In the genomic region with DNA sequence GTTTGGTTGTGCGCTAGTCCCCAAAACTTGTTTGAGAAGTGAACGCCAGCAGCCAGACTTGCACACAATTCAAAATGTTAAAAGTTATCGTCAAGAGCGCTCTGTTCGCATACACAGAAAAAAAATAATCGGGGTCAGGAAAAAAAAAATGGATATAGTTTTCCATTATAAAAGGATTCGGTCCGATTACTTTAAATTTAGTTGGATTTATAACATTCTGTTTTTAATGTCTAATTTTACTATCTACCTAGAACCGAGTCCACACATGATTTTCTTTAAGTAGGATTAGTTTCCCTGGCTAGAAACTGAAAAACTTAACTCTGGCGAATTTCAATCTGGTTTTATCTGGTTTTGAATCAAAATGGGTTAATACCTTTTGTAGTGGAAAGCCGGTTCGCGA, we compare ENCODE assay signal across 4 fruit fly cellular contexts.
TF ChIP-seq lines count a peak whose summit lies in the region.

No protein-coding gene starts in this region.

- TF ChIP-seq CTCF in whole organism, embryonic (GFP tag; optimal IDR thresholded peaks at IDR 0.05; lab: Kevin White, UChicago) = no peak

TF ChIP-seq in whole organism, embryonic, 481 proteins besides CTCF, POLR2A, EP300 and RAD21 (continues in another document):
- peak; percentile 41 for TF ChIP-seq CG7839 (tag; optimal IDR thresholded peaks at IDR 0.05; lab: Kevin White, UChicago)
- peak; percentile 18 for TF ChIP-seq CG13624 (GFP tag; optimal IDR thresholded peaks at IDR 0.05; lab: Kevin White, UChicago)
- no peak for TF ChIP-seq esg (GFP tag; conservative IDR thresholded peaks at IDR 0.05; lab: Robert Waterston, UW)
- TF ChIP-seq PHDP (tag; optimal IDR thresholded peaks at IDR 0.05; lab: Kevin White, UChicago) = no peak
- TF ChIP-seq CHES-1-like (GFP tag; optimal IDR thresholded peaks at IDR 0.05; lab: Kevin White, UChicago) = no peak
- no peak for TF ChIP-seq sug (tag; optimal IDR thresholded peaks at IDR 0.05; lab: Kevin White, UChicago)
- TF ChIP-seq nom (GFP tag; optimal IDR thresholded peaks at IDR 0.05; lab: Kevin White, UChicago) = peak; percentile 76
- TF ChIP-seq run (tag; optimal IDR thresholded peaks at IDR 0.05; lab: Kevin White, UChicago) = no peak
- TF ChIP-seq H15 (GFP tag; IDR thresholded peaks at IDR 0.05; lab: Robert Waterston, UW) = no peak
- no peak for TF ChIP-seq Poxn (GFP tag; IDR thresholded peaks at IDR 0.05; lab: Robert Waterston, UW)
- peak; percentile 91 for TF ChIP-seq Drgx (GFP tag; IDR thresholded peaks at IDR 0.05; lab: Robert Waterston, UW)
- no peak for TF ChIP-seq gro (GFP tag; optimal IDR thresholded peaks at IDR 0.05; lab: Kevin White, UChicago)
- TF ChIP-seq CG12942 (GFP tag; optimal IDR thresholded peaks at IDR 0.05; lab: Kevin White, UChicago) = no peak
- peak; percentile 29 for TF ChIP-seq CG30403 (GFP tag; optimal IDR thresholded peaks at IDR 0.05; lab: Kevin White, UChicago)
- TF ChIP-seq MESR4 (GFP tag; optimal IDR thresholded peaks at IDR 0.05; lab: Kevin White, UChicago) = no peak
- no peak for TF ChIP-seq h (optimal IDR thresholded peaks at IDR 0.05; lab: Kevin White, UChicago)
- peak; percentile 1 for TF ChIP-seq Hsf (GFP tag; optimal IDR thresholded peaks at IDR 0.05; lab: Kevin White, UChicago)
- TF ChIP-seq CG17328 (GFP tag; IDR thresholded peaks at IDR 0.05; lab: Robert Waterston, UW) = 0 out of 2 replicates have a peak, but pooled peaks have one; percentile 24
- TF ChIP-seq CG12104 (GFP tag; optimal IDR thresholded peaks at IDR 0.05; lab: Kevin White, UChicago) = no peak
- TF ChIP-seq ATbp (GFP tag; optimal IDR thresholded peaks at IDR 0.05; lab: Kevin White, UChicago) = no peak
- peak; percentile 25 for TF ChIP-seq CG18262 (tag; optimal IDR thresholded peaks at IDR 0.05; lab: Kevin White, UChicago)
- TF ChIP-seq gfzf (GFP tag; optimal IDR thresholded peaks at IDR 0.05; lab: Kevin White, UChicago) = no peak

TF ChIP-seq in whole organism, prepupa, 60 proteins besides CTCF, POLR2A, EP300 and RAD21 (continues in another document):
- TF ChIP-seq CG10631 (GFP tag; optimal IDR thresholded peaks at IDR 0.05; lab: Kevin White, UChicago) = peak; percentile 82
- peak; percentile 92 for TF ChIP-seq CG8119 (GFP tag; IDR thresholded peaks at IDR 0.05; lab: Robert Waterston, UW)
- TF ChIP-seq CG6163 (GFP tag; IDR thresholded peaks at IDR 0.05; lab: Robert Waterston, UW) = peak; percentile 91
- TF ChIP-seq cyc (GFP tag; optimal IDR thresholded peaks at IDR 0.05; lab: Kevin White, UChicago) = peak; percentile 51
- peak; percentile 83 for TF ChIP-seq CG3032 (tag; optimal IDR thresholded peaks at IDR 0.05; lab: Kevin White, UChicago)
- TF ChIP-seq CG34406 (GFP tag; optimal IDR thresholded peaks at IDR 0.05; lab: Kevin White, UChicago) = peak; percentile 51
- TF ChIP-seq Gug (GFP tag; IDR thresholded peaks at IDR 0.05; lab: Robert Waterston, UW) = peak; percentile 87
- peak; percentile 85 for TF ChIP-seq Hr4 (GFP tag; optimal IDR thresholded peaks at IDR 0.05; lab: Kevin White, UChicago)
- peak; percentile 76 for TF ChIP-seq dsx (GFP tag; optimal IDR thresholded peaks at IDR 0.05; lab: Kevin White, UChicago; ENCODE audit: poor library complexity, severe bottlenecking)
- peak; percentile 77 for TF ChIP-seq acj6 (GFP tag; optimal IDR thresholded peaks at IDR 0.05; lab: Kevin White, UChicago)
- peak; percentile 82 for TF ChIP-seq CG4318 (GFP tag; optimal IDR thresholded peaks at IDR 0.05; lab: Kevin White, UChicago)
- peak; percentile 80 for TF ChIP-seq Eip75B (GFP tag; optimal IDR thresholded peaks at IDR 0.05; lab: Kevin White, UChicago)
- TF ChIP-seq CG11294 (GFP tag; IDR thresholded peaks at IDR 0.05; lab: Robert Waterston, UW) = peak; percentile 65
- peak; percentile 73 for TF ChIP-seq CG9139 (GFP tag; optimal IDR thresholded peaks at IDR 0.05; lab: Kevin White, UChicago)
- TF ChIP-seq CG3919 (GFP tag; optimal IDR thresholded peaks at IDR 0.05; lab: Kevin White, UChicago) = peak; percentile 84
- TF ChIP-seq Lpt (GFP tag; optimal IDR thresholded peaks at IDR 0.05; lab: Kevin White, UChicago) = peak; percentile 86
- peak; percentile 30 for TF ChIP-seq vri (GFP tag; optimal IDR thresholded peaks at IDR 0.05; lab: Kevin White, UChicago)
- peak; percentile 51 for TF ChIP-seq Smox (GFP tag; optimal IDR thresholded peaks at IDR 0.05; lab: Kevin White, UChicago)
- TF ChIP-seq salr (GFP tag; optimal IDR thresholded peaks at IDR 0.05; lab: Kevin White, UChicago) = peak; percentile 71 to 74
- no peak for TF ChIP-seq fkh (GFP tag; optimal IDR thresholded peaks at IDR 0.05; lab: Kevin White, UChicago)
- no peak for TF ChIP-seq Ets21C (GFP tag; optimal IDR thresholded peaks at IDR 0.05; lab: Kevin White, UChicago)
- TF ChIP-seq lz (GFP tag; optimal IDR thresholded peaks at IDR 0.05; lab: Kevin White, UChicago) = peak; percentile 60

TF ChIP-seq in whole organism, pupa, 21 proteins besides CTCF, POLR2A, EP300 and RAD21:
- TF ChIP-seq gl (tag; optimal IDR thresholded peaks at IDR 0.05; lab: Kevin White, UChicago) (peak; percentile 74), EcR (GFP tag; optimal IDR thresholded peaks at IDR 0.05; lab: Kevin White, UChicago) (peak; percentile 63), CG10348 (GFP tag; IDR thresholded peaks at IDR 0.05; lab: Robert Waterston, UW) (peak; percentile 42; the same call in 1 of the 2 replicates), CG32121 (GFP tag; IDR thresholded peaks at IDR 0.05; lab: Robert Waterston, UW) (peak; percentile 88), Pif1A (GFP tag; optimal IDR thresholded peaks at IDR 0.05; lab: Kevin White, UChicago) (peak; percentile 82), Pif1B (GFP tag; optimal IDR thresholded peaks at IDR 0.05; lab: Kevin White, UChicago) (peak; percentile 78), rn (GFP tag; IDR thresholded peaks at IDR 0.05; lab: Robert Waterston, UW) (peak; percentile 53; the same call in 1 of the 2 replicates), CG12605 (GFP tag; IDR thresholded peaks at IDR 0.05; lab: Robert Waterston, UW) (peak; percentile 84), CG8301 (tag; optimal IDR thresholded peaks at IDR 0.05; lab: Kevin White, UChicago) (peak; percentile 92), CG14655 (GFP tag; optimal IDR thresholded peaks at IDR 0.05; lab: Kevin White, UChicago) (peak; percentile 93), CG8159 (tag; optimal IDR thresholded peaks at IDR 0.05; lab: Kevin White, UChicago) (peak; percentile 87), Ets98B (GFP tag; IDR thresholded peaks at IDR 0.05; lab: Robert Waterston, UW) (peak; percentile 92), Snoo (tag; optimal IDR thresholded peaks at IDR 0.05; lab: Kevin White, UChicago) (peak; percentile 31), fd96Ca (GFP tag; IDR thresholded peaks at IDR 0.05; lab: Robert Waterston, UW) (peak; percentile 61; the same call in 2 of the 3 replicates), CG17806 (tag; optimal IDR thresholded peaks at IDR 0.05; lab: Kevin White, UChicago) (peak; percentile 85), CG4496 (GFP tag; IDR thresholded peaks at IDR 0.05; lab: Robert Waterston, UW) (peak; percentile 95), CG13204 (GFP tag; optimal IDR thresholded peaks at IDR 0.05; lab: Kevin White, UChicago) (peak; percentile 53), CG34367 (tag; optimal IDR thresholded peaks at IDR 0.05; lab: Kevin White, UChicago) (peak; percentile 80), CG9948 (tag; optimal IDR thresholded peaks at IDR 0.05; lab: Kevin White, UChicago) (peak; percentile 84), CG15710 (tag; optimal IDR thresholded peaks at IDR 0.05; lab: Kevin White, UChicago) (peak; percentile 88), D1 (tag; optimal IDR thresholded peaks at IDR 0.05; lab: Kevin White, UChicago) (peak; percentile 75)

TF ChIP-seq in whole organism, wandering third instar larva, 38 proteins besides CTCF, POLR2A, EP300 and RAD21 (continues in another document):
- peak; percentile 29 for TF ChIP-seq Sp1 (GFP tag; optimal IDR thresholded peaks at IDR 0.05; lab: Kevin White, UChicago)
- no peak for TF ChIP-seq Dfd (GFP tag; optimal IDR thresholded peaks at IDR 0.05; lab: Kevin White, UChicago)
- no peak for TF ChIP-seq N (GFP tag; optimal IDR thresholded peaks at IDR 0.05; lab: Kevin White, UChicago)
- peak; percentile 43 for TF ChIP-seq rgr (GFP tag; optimal IDR thresholded peaks at IDR 0.05; lab: Kevin White, UChicago)
- no peak for TF ChIP-seq Myc (optimal IDR thresholded peaks at IDR 0.05; lab: Kevin White, UChicago)
- TF ChIP-seq ey (GFP tag; optimal IDR thresholded peaks at IDR 0.05; lab: Kevin White, UChicago) = peak; percentile 35
- TF ChIP-seq tai (GFP tag; optimal IDR thresholded peaks at IDR 0.05; lab: Kevin White, UChicago) = no peak
- no peak for TF ChIP-seq CrebA (GFP tag; optimal IDR thresholded peaks at IDR 0.05; lab: Kevin White, UChicago; ENCODE audit: borderline replicate concordance)
- no peak for TF ChIP-seq Hr83 (GFP tag; optimal IDR thresholded peaks at IDR 0.05; lab: Kevin White, UChicago; ENCODE audit: poor library complexity, severe bottlenecking)
- no peak for TF ChIP-seq CG9705 (GFP tag; optimal IDR thresholded peaks at IDR 0.05; lab: Kevin White, UChicago)
- peak; percentile 17 for TF ChIP-seq HLH106 (tag; optimal IDR thresholded peaks at IDR 0.05; lab: Kevin White, UChicago)
- peak; percentile 16 for TF ChIP-seq psq (GFP tag; optimal IDR thresholded peaks at IDR 0.05; lab: Kevin White, UChicago)
- TF ChIP-seq woc (GFP tag; optimal IDR thresholded peaks at IDR 0.05; lab: Kevin White, UChicago) = peak; percentile 1
- TF ChIP-seq dl (GFP tag; optimal IDR thresholded peaks at IDR 0.05; lab: Kevin White, UChicago; ENCODE audit: insufficient read depth in 1 of 2, partially characterized antibody in 2 of 2) = no peak
- no peak for TF ChIP-seq Hr78 (GFP tag; optimal IDR thresholded peaks at IDR 0.05; lab: Kevin White, UChicago)
- no peak for TF ChIP-seq lola (GFP tag; optimal IDR thresholded peaks at IDR 0.05; lab: Kevin White, UChicago)
- TF ChIP-seq CG32264 (GFP tag; optimal IDR thresholded peaks at IDR 0.05; lab: Kevin White, UChicago) = no peak
- peak; percentile 41 for TF ChIP-seq h (GFP tag; optimal IDR thresholded peaks at IDR 0.05; lab: Kevin White, UChicago)
- peak in 1 of 2 experiments; percentile 47 for TF ChIP-seq foxo (GFP tag; optimal IDR thresholded peaks at IDR 0.05; lab: Kevin White, UChicago)
- no peak for TF ChIP-seq Abd-B (GFP tag; optimal IDR thresholded peaks at IDR 0.05; lab: Kevin White, UChicago)
- TF ChIP-seq jim (GFP tag; optimal IDR thresholded peaks at IDR 0.05; lab: Kevin White, UChicago) = no peak
- TF ChIP-seq usp (GFP tag; optimal IDR thresholded peaks at IDR 0.05; lab: Kevin White, UChicago) = no peak
- peak; percentile 10 for TF ChIP-seq sage (GFP tag; optimal IDR thresholded peaks at IDR 0.05; lab: Kevin White, UChicago)
- no peak for TF ChIP-seq dsf (GFP tag; optimal IDR thresholded peaks at IDR 0.05; lab: Kevin White, UChicago; ENCODE audit: borderline replicate concordance)
- peak; percentile 38 for TF ChIP-seq Hnf4 (GFP tag; optimal IDR thresholded peaks at IDR 0.05; lab: Kevin White, UChicago)
- peak; percentile 34 for TF ChIP-seq fru (GFP tag; optimal IDR thresholded peaks at IDR 0.05; lab: Kevin White, UChicago)
- TF ChIP-seq br (GFP tag; optimal IDR thresholded peaks at IDR 0.05; lab: Kevin White, UChicago) = peak; percentile 28
- no peak for TF ChIP-seq Vsx2 (GFP tag; optimal IDR thresholded peaks at IDR 0.05; lab: Kevin White, UChicago; ENCODE audit: partially characterized antibody)
